Fruit fly (Drosophila melanogaster) whole organism, pupa: ENCODE measurements around the gene Nagk.

Source experiments
- CG10348 ChIP-seq: fragments of 200-800 bp; sonication (Bioruptor generic); IDR thresholded peaks from 2 replicates; pipeline ENCODE4 v1.3.6; 2022; ENCODE audit warnings: missing biosample characterization, missing genetic modification characterization
- CG13204 ChIP-seq: fragments of 200-800 bp; sonication (Bioruptor generic); optimal IDR thresholded peaks from 2 replicates; lab custom pipeline; 2018; ENCODE audit warnings: missing biosample characterization, mild to moderate bottlenecking, missing genetic modification characterization, moderate library complexity
- CG14655 ChIP-seq: fragments of 200-800 bp; sonication (Bioruptor generic); optimal IDR thresholded peaks from 3 replicates; lab custom pipeline; 2017; ENCODE audit warnings: mild to moderate bottlenecking, missing biosample characterization, missing genetic modification reagents, missing genetic modification characterization
- CG15710 ChIP-seq: fragments of 200-800 bp; sonication (Bioruptor generic); optimal IDR thresholded peaks from 2 replicates; lab custom pipeline; 2018; ENCODE audit warnings: missing biosample characterization, mild to moderate bottlenecking, missing genetic modification characterization, moderate library complexity
- CG17806 ChIP-seq: fragments of 200-800 bp; sonication (Bioruptor generic); optimal IDR thresholded peaks from 2 replicates; lab custom pipeline; 2018; ENCODE audit warnings: missing biosample characterization, mild to moderate bottlenecking, missing genetic modification characterization, moderate library complexity
- CG4496 ChIP-seq: fragments of 200-800 bp; sonication (Bioruptor generic); IDR thresholded peaks from 3 replicates; pipeline ENCODE4 v1.3.6; 2022; ENCODE audit warnings: missing biosample characterization, missing genetic modification characterization
- D1 ChIP-seq: fragments of 200-800 bp; sonication (Bioruptor generic); optimal IDR thresholded peaks from 2 replicates; lab custom pipeline; 2018; ENCODE audit warnings: missing biosample characterization, mild to moderate bottlenecking, missing genetic modification characterization, moderate library complexity
- EcR ChIP-seq: fragments of 200-800 bp; sonication (Bioruptor generic); optimal IDR thresholded peaks from 3 replicates; lab custom pipeline; 2019; ENCODE audit warnings: missing biosample characterization, missing genetic modification characterization, mild to moderate bottlenecking, moderate library complexity, missing genetic modification reagents
- Ets98B ChIP-seq: fragments of 200-800 bp; sonication (Bioruptor generic); IDR thresholded peaks from 2 replicates; pipeline ENCODE4 v1.3.6; 2022; ENCODE audit warnings: missing biosample characterization, missing genetic modification characterization
- Pif1A ChIP-seq: fragments of 200-800 bp; sonication (Bioruptor generic); optimal IDR thresholded peaks from 3 replicates; lab custom pipeline; 2016; ENCODE audit warnings: missing biosample characterization, missing genetic modification characterization
- Pif1B ChIP-seq: fragments of 200-800 bp; sonication (Bioruptor generic); optimal IDR thresholded peaks from 3 replicates; lab custom pipeline; 2016; ENCODE audit warnings: missing biosample characterization, missing genetic modification characterization
- Snoo ChIP-seq: fragments of 200-800 bp; sonication (Bioruptor generic); optimal IDR thresholded peaks from 3 replicates; lab custom pipeline; 2017; ENCODE audit warnings: missing biosample characterization, mild to moderate bottlenecking, missing genetic modification characterization, inconsistent platforms
- gl ChIP-seq: fragments of 200-800 bp; sonication (Bioruptor generic); optimal IDR thresholded peaks from 2 replicates; lab custom pipeline; 2018; ENCODE audit warnings: missing biosample characterization, mild to moderate bottlenecking, missing genetic modification characterization
- rn ChIP-seq: fragments of 200-800 bp; sonication (Bioruptor generic); IDR thresholded peaks from 2 replicates; pipeline ENCODE4 v1.3.6; 2022; ENCODE audit warnings: missing biosample characterization, missing genetic modification characterization

dm6 chr3R:15328083-15328779, 14.8 kb downstream of the Nagk start, which contains the start of the genes CG6236 and ea:
- TF ChIP-seq CG4496 (GFP tag; lab: Robert Waterston, UW) = no peak
- TF ChIP-seq CG10348 (GFP tag; lab: Robert Waterston, UW) = no peak
- TF ChIP-seq D1 (tag; lab: Kevin White, UChicago) = no peak
- TF ChIP-seq CG14655 (GFP tag; lab: Kevin White, UChicago) = no peak
- no peak for TF ChIP-seq Pif1B (GFP tag; lab: Kevin White, UChicago)
- TF ChIP-seq CG17806 (tag; lab: Kevin White, UChicago) = no peak
- TF ChIP-seq rn (GFP tag; lab: Robert Waterston, UW) = no peak
- TF ChIP-seq Snoo (tag; lab: Kevin White, UChicago) = no peak
- no peak for TF ChIP-seq gl (tag; lab: Kevin White, UChicago)
- TF ChIP-seq Pif1A = no peak
- no peak for TF ChIP-seq Ets98B (GFP tag; lab: Robert Waterston, UW)
- no peak for TF ChIP-seq EcR (GFP tag; lab: Kevin White, UChicago)
- no peak for TF ChIP-seq CG15710 (tag; lab: Kevin White, UChicago)
- TF ChIP-seq CG13204 (GFP tag; lab: Kevin White, UChicago) = no peak
